Fruit fly (Drosophila melanogaster) whole organism, embryonic: ENCODE data around the gene CG9173.

ENCODE experiments used
- Antp ChIP-seq: fragments of 200-800 bp; sonication (Bioruptor generic); optimal IDR thresholded peaks from 3 replicates; lab custom pipeline; 2016; ENCODE audit warnings: missing biosample characterization, missing genetic modification characterization
- Bdp1 ChIP-seq: fragments of 200-800 bp; sonication (Bioruptor generic); optimal IDR thresholded peaks from 3 replicates; lab custom pipeline; 2016; ENCODE audit warnings: missing biosample characterization, missing genetic modification characterization
- Bgb ChIP-seq: fragments of 200-800 bp; sonication (Bioruptor generic); IDR thresholded peaks from 2 replicates; pipeline ENCODE4 v1.3.6; 2022; ENCODE audit warnings: missing biosample characterization, missing genetic modification characterization; ENCODE audit not compliant: partially characterized antibody
- CG10209 ChIP-seq: fragments of 200-800 bp; sonication (Bioruptor generic); optimal IDR thresholded peaks from 3 replicates; lab custom pipeline; 2017; ENCODE audit warnings: missing biosample characterization, mild to moderate bottlenecking, missing genetic modification characterization, missing genetic modification reagents
- CG10366 ChIP-seq: fragments of 200-800 bp; sonication (Bioruptor generic); IDR thresholded peaks from 2 replicates; pipeline ENCODE4 v1.3.6; 2022; ENCODE audit warnings: missing biosample characterization, missing genetic modification characterization
- CG11695 ChIP-seq: fragments of 200-800 bp; sonication (Bioruptor generic); IDR thresholded peaks from 3 replicates; pipeline ENCODE4 v1.3.6; 2022; ENCODE audit warnings: missing biosample characterization, missing genetic modification characterization
- CG13296 ChIP-seq: fragments of 200-800 bp; sonication (Bioruptor generic); optimal IDR thresholded peaks from 3 replicates; lab custom pipeline; 2018; ENCODE audit warnings: missing biosample characterization, mild to moderate bottlenecking, missing genetic modification characterization
- CG14050 ChIP-seq: fragments of 200-800 bp; sonication (Bioruptor generic); IDR thresholded peaks from 3 replicates; pipeline ENCODE4 v1.3.6; 2022; ENCODE audit warnings: missing biosample characterization, missing genetic modification characterization
- CG16813 ChIP-seq: fragments of 200-800 bp; sonication (Bioruptor generic); IDR thresholded peaks from 3 replicates; pipeline ENCODE4 v1.3.6; 2022; ENCODE audit warnings: missing biosample characterization, missing genetic modification characterization; ENCODE audit not compliant: partially characterized antibody
- CG17912 ChIP-seq: fragments of 200-800 bp; sonication (Bioruptor generic); optimal IDR thresholded peaks from 2 replicates; lab custom pipeline; 2018; ENCODE audit warnings: missing biosample characterization, mild to moderate bottlenecking, missing genetic modification characterization
- CG18011 ChIP-seq: fragments of 200-800 bp; sonication (Bioruptor generic); optimal IDR thresholded peaks from 2 replicates; lab custom pipeline; 2017; ENCODE audit warnings: missing biosample characterization, missing genetic modification characterization, mild to moderate bottlenecking, moderate library complexity, missing genotype
- CG30403 ChIP-seq: fragments of 200-800 bp; sonication (Bioruptor generic); optimal IDR thresholded peaks from 3 replicates; lab custom pipeline; 2016; ENCODE audit warnings: missing biosample characterization, missing genetic modification characterization
- CG32772 ChIP-seq: fragments of 200-800 bp; sonication (Bioruptor generic); IDR thresholded peaks from 2 replicates; pipeline ENCODE4 v1.3.6; 2022; ENCODE audit warnings: missing biosample characterization, missing genetic modification characterization
- CG34376 ChIP-seq: fragments of 200-800 bp; sonication (Bioruptor generic); optimal IDR thresholded peaks from 2 replicates; lab custom pipeline; 2018; ENCODE audit warnings: missing biosample characterization, mild to moderate bottlenecking, missing genetic modification characterization
- CG4820 ChIP-seq: fragments of 200-800 bp; sonication (Bioruptor generic); optimal IDR thresholded peaks from 3 replicates; lab custom pipeline; 2016; ENCODE audit warnings: missing biosample characterization, missing genetic modification characterization
- CG4854 ChIP-seq: fragments of 200-800 bp; sonication (Bioruptor generic); optimal IDR thresholded peaks from 2 replicates; lab custom pipeline; 2016; ENCODE audit warnings: missing biosample characterization, missing genetic modification characterization, inconsistent platforms
- CG7963 ChIP-seq: fragments of 200-800 bp; sonication (Bioruptor generic); IDR thresholded peaks from 3 replicates; pipeline ENCODE4 v1.3.6; 2022; ENCODE audit warnings: missing biosample characterization, missing genetic modification characterization; ENCODE audit not compliant: partially characterized antibody
- CG7987 ChIP-seq: fragments of 200-800 bp; sonication (Bioruptor generic); optimal IDR thresholded peaks from 2 replicates; lab custom pipeline; 2018; ENCODE audit warnings: missing biosample characterization, mild to moderate bottlenecking, missing genetic modification characterization, moderate library complexity
- CG9817 ChIP-seq: fragments of 200-800 bp; sonication (Bioruptor generic); optimal IDR thresholded peaks from 2 replicates; lab custom pipeline; 2018; ENCODE audit warnings: missing biosample characterization, mild to moderate bottlenecking, missing genetic modification characterization, moderate library complexity
- CoRest ChIP-seq: fragments of 200-800 bp; sonication (Bioruptor generic); optimal IDR thresholded peaks from 3 replicates; lab custom pipeline; 2018; ENCODE audit warnings: missing biosample characterization, mild to moderate bottlenecking, missing genetic modification characterization, moderate library complexity
- Dfd ChIP-seq, 2 experiments: fragments of >200 bp; optimal IDR thresholded peaks; 2 replicates each; lab custom pipeline; 2017; ENCODE audit warnings: missing biosample characterization in 2 of 2, missing genetic modification characterization in 2 of 2
- Eip74EF ChIP-seq, 2 experiments: fragments of 200-800 bp in 1 of 2; fragments of >200 bp in 1 of 2; sonication (Bioruptor generic) in 1 of 2; optimal IDR thresholded peaks; 2 replicates each; lab custom pipeline; 2017 to 2019; ENCODE audit warnings: missing biosample characterization in 2 of 2, missing genetic modification characterization in 2 of 2, mild to moderate bottlenecking in 1 of 2, moderate library complexity in 1 of 2
- Hr78 ChIP-seq, 2 experiments: fragments of 200-800 bp in 1 of 2; fragments of >200 bp in 1 of 2; sonication (Bioruptor generic) in 1 of 2; optimal IDR thresholded peaks; 2 replicates each; lab custom pipeline; 2017 to 2019; ENCODE audit warnings: missing biosample characterization in 2 of 2, missing genetic modification characterization in 2 of 2, mild to moderate bottlenecking in 1 of 2, moderate library complexity in 1 of 2
- Max ChIP-seq: fragments of 200-800 bp; sonication (Bioruptor generic); optimal IDR thresholded peaks from 2 replicates; lab custom pipeline; 2016; ENCODE audit warnings: missing biosample characterization, mild to moderate bottlenecking, missing genetic modification characterization
- NC2β ChIP-seq: fragments of 200-800 bp; sonication (Bioruptor generic); optimal IDR thresholded peaks from 2 replicates; lab custom pipeline; 2016; ENCODE audit warnings: missing biosample characterization, missing genetic modification characterization
- Opbp ChIP-seq: fragments of 200-800 bp; sonication (Bioruptor generic); IDR thresholded peaks from 3 replicates; pipeline ENCODE4 v1.3.6; 2022; ENCODE audit warnings: missing biosample characterization, missing genetic modification characterization; ENCODE audit not compliant: partially characterized antibody
- Pdp1 ChIP-seq, 2 experiments: fragments of 200-800 bp; sonication (Bioruptor generic); optimal IDR thresholded peaks; 3 replicates each; lab custom pipeline; 2016; ENCODE audit warnings: missing biosample characterization in 2 of 2, missing genetic modification characterization in 2 of 2, mild to moderate bottlenecking in 1 of 2, moderate library complexity in 1 of 2
- Stat92E ChIP-seq, 3 experiments: fragments of >200 bp in 2 of 3; fragments of 200-800 bp in 1 of 3; sonication (Bioruptor generic) in 1 of 3; optimal IDR thresholded peaks; 2 replicates each; lab custom pipeline; 2017 to 2019; ENCODE audit warnings: missing biosample characterization in 3 of 3, missing genetic modification characterization in 3 of 3, mild to moderate bottlenecking in 1 of 3, moderate library complexity in 1 of 3
- aop ChIP-seq: fragments of 200-800 bp; sonication (Bioruptor generic); IDR thresholded peaks from 2 replicates; pipeline ENCODE4 v1.3.6; 2022; ENCODE audit warnings: missing biosample characterization, missing genetic modification characterization
- ato ChIP-seq: fragments of 200-800 bp; sonication (Bioruptor generic); IDR thresholded peaks from 2 replicates; pipeline ENCODE4 v1.3.6; 2022; ENCODE audit warnings: missing biosample characterization, missing genetic modification characterization; ENCODE audit not compliant: partially characterized antibody
- bbx ChIP-seq: fragments of 200-800 bp; sonication (Bioruptor generic); IDR thresholded peaks from 2 replicates; pipeline ENCODE4 v1.3.6; 2022; ENCODE audit warnings: missing biosample characterization, missing genetic modification characterization; ENCODE audit not compliant: partially characterized antibody
- dimm ChIP-seq: fragments of 200-800 bp; sonication (Bioruptor generic); IDR thresholded peaks from 2 replicates; pipeline ENCODE4 v1.3.6; 2022; ENCODE audit warnings: missing biosample characterization, missing genetic modification characterization
- dmrt11E ChIP-seq: fragments of 200-800 bp; sonication (Bioruptor generic); optimal IDR thresholded peaks from 3 replicates; lab custom pipeline; 2018; ENCODE audit warnings: missing biosample characterization, mild to moderate bottlenecking, missing genetic modification characterization, moderate library complexity
- fd3F ChIP-seq: fragments of 200-800 bp; sonication (Bioruptor generic); optimal IDR thresholded peaks from 2 replicates; lab custom pipeline; 2018; ENCODE audit warnings: missing biosample characterization, mild to moderate bottlenecking, missing genetic modification characterization, moderate library complexity
- grn ChIP-seq: fragments of 200-800 bp; sonication (Bioruptor generic); optimal IDR thresholded peaks from 3 replicates; lab custom pipeline; 2017; ENCODE audit warnings: missing biosample characterization, missing genetic modification characterization
- hbn ChIP-seq: fragments of 200-800 bp; sonication (Bioruptor generic); IDR thresholded peaks from 2 replicates; pipeline ENCODE4 v1.3.6; 2022; ENCODE audit warnings: missing biosample characterization, missing genetic modification characterization; ENCODE audit not compliant: partially characterized antibody
- lbe ChIP-seq: fragments of 200-800 bp; sonication (Bioruptor generic); optimal IDR thresholded peaks from 2 replicates; lab custom pipeline; 2016; ENCODE audit warnings: missing biosample characterization, mild to moderate bottlenecking, missing genetic modification characterization
- lmd ChIP-seq: fragments of 200-800 bp; sonication (Bioruptor generic); IDR thresholded peaks from 2 replicates; pipeline ENCODE4 v1.3.6; 2022; ENCODE audit warnings: missing biosample characterization, missing genetic modification characterization
- luna ChIP-seq: fragments of 200-800 bp; sonication (Bioruptor generic); optimal IDR thresholded peaks from 2 replicates; lab custom pipeline; 2016; ENCODE audit warnings: missing biosample characterization, missing genetic modification characterization
- maf-S ChIP-seq: fragments of 200-800 bp; sonication (Bioruptor generic); optimal IDR thresholded peaks from 2 replicates; lab custom pipeline; 2016; ENCODE audit warnings: missing biosample characterization, missing genetic modification characterization
- nmo ChIP-seq: fragments of 200-800 bp; sonication (Bioruptor generic); optimal IDR thresholded peaks from 2 replicates; lab custom pipeline; 2018; ENCODE audit warnings: missing biosample characterization, mild to moderate bottlenecking, missing genetic modification characterization, moderate library complexity
- prd ChIP-seq, 3 experiments: fragments of >200 bp in 2 of 3; fragments of 200-800 bp in 1 of 3; sonication (Bioruptor generic) in 1 of 3; optimal IDR thresholded peaks in 2 of 3; IDR thresholded peaks in 1 of 3; 2 replicates in 2 of 3; 3 replicates in 1 of 3; pipeline versions ENCODE4 v1.3.6 to Lab custom; 2017 to 2022; ENCODE audit warnings: missing biosample characterization in 1 of 3, missing genetic modification characterization in 1 of 3
- sens-2 ChIP-seq: fragments of 200-800 bp; sonication (Bioruptor generic); IDR thresholded peaks from 2 replicates; pipeline ENCODE4 v1.3.6; 2022; ENCODE audit warnings: missing biosample characterization, missing genetic modification characterization
- sima ChIP-seq: fragments of 200-800 bp; sonication (Bioruptor generic); optimal IDR thresholded peaks from 2 replicates; lab custom pipeline; 2016; ENCODE audit warnings: missing biosample characterization, missing genetic modification characterization
- slp2 ChIP-seq: fragments of 200-800 bp; sonication (Bioruptor generic); optimal IDR thresholded peaks from 2 replicates; lab custom pipeline; 2016; ENCODE audit warnings: missing biosample characterization, missing genetic modification characterization
- unc-4 ChIP-seq: fragments of 200-800 bp; sonication (Bioruptor generic); IDR thresholded peaks from 2 replicates; pipeline ENCODE4 v1.3.6; 2022; ENCODE audit warnings: missing biosample characterization, missing genetic modification characterization; ENCODE audit not compliant: partially characterized antibody
- usp ChIP-seq: fragments of >200 bp; optimal IDR thresholded peaks from 2 replicates; lab custom pipeline; 2017; ENCODE audit warnings: missing biosample characterization, missing genetic modification characterization
- z ChIP-seq: fragments of 200-800 bp; sonication (Bioruptor generic); IDR thresholded peaks from 3 replicates; pipeline ENCODE4 v1.3.6; 2022; ENCODE audit warnings: missing biosample characterization, missing genetic modification characterization

CG9173 gene

DNA sequence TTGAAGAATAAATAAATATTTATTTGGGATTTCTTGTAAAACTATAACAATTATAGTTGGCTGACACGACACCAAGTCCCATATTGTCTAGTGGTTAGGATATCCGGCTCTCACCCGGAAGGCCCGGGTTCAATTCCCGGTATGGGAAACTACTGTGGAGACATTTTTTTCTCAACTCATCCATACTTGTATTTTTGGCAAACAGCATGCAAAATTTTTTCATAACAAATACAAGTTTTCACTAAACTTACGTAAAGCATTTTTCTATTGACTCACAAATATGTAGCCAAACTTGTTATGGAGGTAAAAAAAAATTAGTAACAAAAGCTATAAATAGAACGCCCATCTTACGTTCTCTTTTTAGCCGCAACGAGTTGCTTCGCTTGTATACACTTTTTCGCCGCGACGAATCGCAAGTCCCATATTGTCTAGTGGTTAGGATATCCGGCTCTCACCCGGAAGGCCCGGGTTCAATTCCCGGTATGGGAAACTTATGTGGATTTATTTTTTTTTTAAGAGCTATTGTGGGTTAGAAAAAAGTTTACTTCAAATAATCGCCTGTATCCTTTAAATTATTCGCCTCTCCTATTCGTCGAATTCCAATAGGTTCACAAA lies 21.8 kb downstream of the CG9173 start (continued):
- no peak for TF ChIP-seq maf-S
- no peak for TF ChIP-seq NC2β (GFP tag; lab: Kevin White, UChicago)
- no peak for TF ChIP-seq CG13296
- peak in 1 of 2 experiments; percentile 88 for TF ChIP-seq Pdp1 (GFP tag; optimal IDR thresholded peaks at IDR 0.05; lab: Kevin White, UChicago)
- TF ChIP-seq CG10366 (GFP tag; lab: Robert Waterston, UW) = no peak
- no peak for TF ChIP-seq Dfd (GFP tag; optimal IDR thresholded peaks at IDR 0.05; lab: Kevin White, UChicago)
- TF ChIP-seq z (GFP tag; lab: Robert Waterston, UW) = no peak
- no peak for TF ChIP-seq luna (GFP tag; lab: Kevin White, UChicago)
- TF ChIP-seq Stat92E (GFP tag; optimal IDR thresholded peaks at IDR 0.05; lab: Kevin White, UChicago) = peak in 1 of 3 experiments; percentile 53
- 0 out of 3 replicates have a peak, but pooled peaks have one; percentile 6 for TF ChIP-seq CG7963 (GFP tag; lab: Robert Waterston, UW)
- no peak for TF ChIP-seq usp (GFP tag; lab: Kevin White, UChicago)
- TF ChIP-seq dmrt11E = no peak
- peak; percentile 79 for TF ChIP-seq CG16813
- TF ChIP-seq dimm (GFP tag; lab: Robert Waterston, UW) = no peak
- peak; percentile 98 for TF ChIP-seq Bdp1 (GFP tag; lab: Kevin White, UChicago)
- TF ChIP-seq Max = no peak
- TF ChIP-seq ato = peak; percentile 42
- no peak for TF ChIP-seq CoRest (tag; lab: Kevin White, UChicago)
- TF ChIP-seq prd (optimal IDR thresholded peaks at IDR 0.05; lab: Kevin White, UChicago) = no peak
- no peak for TF ChIP-seq prd (GFP tag; IDR thresholded peaks at IDR 0.05; lab: Robert Waterston, UW)
- TF ChIP-seq CG7987 = no peak
- TF ChIP-seq Antp (GFP tag; lab: Kevin White, UChicago) = no peak
- TF ChIP-seq sima (GFP tag; lab: Kevin White, UChicago) = no peak
- no peak for TF ChIP-seq CG10209 (GFP tag; lab: Kevin White, UChicago)
- TF ChIP-seq sens-2 (GFP tag; lab: Robert Waterston, UW) = no peak
- peak; percentile 32; the same call in 1 of the 2 replicates for TF ChIP-seq aop (GFP tag; lab: Robert Waterston, UW)
- TF ChIP-seq CG30403 (GFP tag; lab: Kevin White, UChicago) = no peak
- TF ChIP-seq CG32772 = no peak
- peak; percentile 32; the same call in 2 of the 3 replicates for TF ChIP-seq Opbp (GFP tag; lab: Robert Waterston, UW)
- no peak for TF ChIP-seq CG14050 (GFP tag; lab: Robert Waterston, UW)
- no peak for TF ChIP-seq grn (GFP tag; lab: Kevin White, UChicago)
- no peak for TF ChIP-seq CG17912
- TF ChIP-seq slp2 (GFP tag; lab: Kevin White, UChicago) = no peak
- TF ChIP-seq CG4820 (GFP tag; lab: Kevin White, UChicago) = no peak
- TF ChIP-seq fd3F (GFP tag; lab: Kevin White, UChicago) = no peak
- TF ChIP-seq CG4854 (GFP tag; lab: Kevin White, UChicago) = no peak
- TF ChIP-seq nmo (GFP tag; lab: Kevin White, UChicago) = no peak
- peak; percentile 2 for TF ChIP-seq CG34376 (GFP tag; lab: Kevin White, UChicago)
- TF ChIP-seq lbe (GFP tag; lab: Kevin White, UChicago) = no peak
- TF ChIP-seq Bgb (GFP tag; lab: Robert Waterston, UW) = peak; percentile 50
- TF ChIP-seq bbx (GFP tag; lab: Robert Waterston, UW) = peak; percentile 60; the same call in 1 of the 2 replicates
- no peak for TF ChIP-seq Hr78 (GFP tag; optimal IDR thresholded peaks at IDR 0.05; lab: Kevin White, UChicago)
- peak; percentile 33; the same call in 1 of the 2 replicates for TF ChIP-seq unc-4 (GFP tag; lab: Robert Waterston, UW)
- no peak for TF ChIP-seq CG18011 (GFP tag; lab: Kevin White, UChicago)
- TF ChIP-seq CG11695 (GFP tag; lab: Robert Waterston, UW) = no peak
- no peak for TF ChIP-seq CG9817 (tag; lab: Kevin White, UChicago)
- TF ChIP-seq lmd = no peak
- TF ChIP-seq hbn (GFP tag; lab: Robert Waterston, UW) = no peak
- TF ChIP-seq Eip74EF (GFP tag; optimal IDR thresholded peaks at IDR 0.05; lab: Kevin White, UChicago) = peak in 1 of 2 experiments; percentile 33
